Worm (Caenorhabditis elegans): ENCODE data around the gene mmab-1.

DNA sequence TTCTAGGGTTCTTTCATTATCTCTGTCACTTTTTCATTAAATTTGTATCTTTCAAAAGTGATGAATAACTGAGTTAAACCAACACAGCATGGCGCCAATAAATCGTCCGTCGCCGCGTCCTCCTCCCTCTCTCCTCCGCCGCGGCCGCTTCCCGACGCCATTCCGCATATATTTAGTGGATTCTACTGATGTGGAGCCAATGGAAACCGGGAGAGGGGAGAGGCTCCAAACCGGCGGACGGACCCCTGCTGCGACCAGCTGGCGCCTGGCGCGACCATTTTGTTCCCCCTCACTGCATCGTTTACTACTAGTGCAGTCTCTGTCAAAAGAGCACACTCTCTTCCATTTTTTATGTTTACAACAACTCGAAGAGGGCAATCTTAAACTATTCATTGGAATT is 29.3 kb upstream of the mmab-1 start:
- TF ChIP-seq him-1 (tag; optimal IDR thresholded peaks at IDR 0.05) (no peak), dao-5 (tag; optimal IDR thresholded peaks at IDR 0.05) (no peak)

Data from whole organism, L4/young adult.